Fruit fly (Drosophila melanogaster): ENCODE measurements around the gene Tgi.
A peak's percentile ranks its signal among the peaks of the same experiment; 100 is the strongest.

The Tgi gene

dm6 chr3L:13450177-13450793 is 36.3 kb upstream of the Tgi start, which contains the start of the genes JMJD7 and CG10738 (continued):
- TF ChIP-seq CG17829 (tag; optimal IDR thresholded peaks at IDR 0.05) (peak; percentile 40), fd96Cb (tag; optimal IDR thresholded peaks at IDR 0.05) (peak; percentile 70), CG2678 (tag; optimal IDR thresholded peaks at IDR 0.05) (peak; percentile 47), unc-4 (GFP tag; IDR thresholded peaks at IDR 0.05; ENCODE audit: partially characterized antibody) (no peak), pros (GFP tag; optimal IDR thresholded peaks at IDR 0.05) (no peak), sisA (GFP tag; IDR thresholded peaks at IDR 0.05) (peak; percentile 70; the same call in 1 of the 2 replicates), Mes4 (GFP tag; optimal IDR thresholded peaks at IDR 0.05) (no peak), grau (tag; optimal IDR thresholded peaks at IDR 0.05) (peak; percentile 30), pita (GFP tag; optimal IDR thresholded peaks at IDR 0.05) (no peak), CG7357 (GFP tag; IDR thresholded peaks at IDR 0.05) (peak; percentile 45; the same call in 1 of the 3 replicates), CG2889 (GFP tag; IDR thresholded peaks at IDR 0.05) (peak; percentile 42; the same call in 1 of the 3 replicates), CG3838 (GFP tag; optimal IDR thresholded peaks at IDR 0.05) (no peak), Ravus (GFP tag; IDR thresholded peaks at IDR 0.05) (peak; percentile 26; the same call in 1 of the 2 replicates), caup (GFP tag; optimal IDR thresholded peaks at IDR 0.05; ENCODE audit: severe bottlenecking) (peak; percentile 67), ranshi (GFP tag; IDR thresholded peaks at IDR 0.05) (peak; percentile 75), nau (GFP tag; optimal IDR thresholded peaks at IDR 0.05) (no peak), oc (tag; optimal IDR thresholded peaks at IDR 0.05) (no peak), Dfd (GFP tag; optimal IDR thresholded peaks at IDR 0.05) (no peak), row (GFP tag; IDR thresholded peaks at IDR 0.05) (peak; percentile 64), ftz-f1 (GFP tag; optimal IDR thresholded peaks at IDR 0.05) (peak; percentile 56), esg (GFP tag; conservative IDR thresholded peaks at IDR 0.05) (peak; percentile 72), shn (GFP tag; optimal IDR thresholded peaks at IDR 0.05) (peak; percentile 12), usp (GFP tag; optimal IDR thresholded peaks at IDR 0.05) (no peak), Optix (GFP tag; IDR thresholded peaks at IDR 0.05) (peak; percentile 78), Dref (GFP tag; IDR thresholded peaks at IDR 0.05) (no peak; the same call in 1 of the 2 replicates), CG18262 (tag; optimal IDR thresholded peaks at IDR 0.05) (peak; percentile 51), croc (GFP tag; conservative IDR thresholded peaks at IDR 0.05) (no peak; the same call in 2 of the 3 replicates), slou (GFP tag; optimal IDR thresholded peaks at IDR 0.05) (peak; percentile 2), HLH4C (GFP tag; IDR thresholded peaks at IDR 0.05; ENCODE audit: partially characterized antibody) (no peak), tap (tag; optimal IDR thresholded peaks at IDR 0.05) (peak; percentile 68), CG8359 (GFP tag; optimal IDR thresholded peaks at IDR 0.05; ENCODE audit: borderline replicate concordance) (no peak), CG4617 (GFP tag; optimal IDR thresholded peaks at IDR 0.05; ENCODE audit: borderline replicate concordance) (no peak), sens (GFP tag) (peak; percentile 66), Hr51 (GFP tag; optimal IDR thresholded peaks at IDR 0.05) (peak in 1 of 2 experiments; percentile 19), lilli (GFP tag; optimal IDR thresholded peaks at IDR 0.05) (peak; percentile 37), Bgb (GFP tag; IDR thresholded peaks at IDR 0.05; ENCODE audit: partially characterized antibody) (no peak), Xrp1 (GFP tag; IDR thresholded peaks at IDR 0.05) (peak; percentile 66), slbo (GFP tag; IDR thresholded peaks at IDR 0.05) (peak; percentile 80), CG13296 (GFP tag; optimal IDR thresholded peaks at IDR 0.05) (peak; percentile 53), CG31365 (tag; optimal IDR thresholded peaks at IDR 0.05) (no peak), Six4 (GFP tag; optimal IDR thresholded peaks at IDR 0.05) (peak; percentile 42), CG10979 (tag; optimal IDR thresholded peaks at IDR 0.05) (peak; percentile 31), sim (GFP tag; IDR thresholded peaks at IDR 0.05) (no peak), klu (GFP tag; IDR thresholded peaks at IDR 0.05) (peak; percentile 70), Ets97D (GFP tag; optimal IDR thresholded peaks at IDR 0.05) (peak; percentile 16), luna (GFP tag; optimal IDR thresholded peaks at IDR 0.05) (no peak), Oaz (GFP tag; IDR thresholded peaks at IDR 0.05) (peak; percentile 66), dmrt99B (tag; optimal IDR thresholded peaks at IDR 0.05) (peak; percentile 18), CG13123 (GFP tag; optimal IDR thresholded peaks at IDR 0.05) (no peak), CG11247 (GFP tag; IDR thresholded peaks at IDR 0.05) (peak; percentile 67)
